Worm (Caenorhabditis elegans) whole organism, young adult: ENCODE results near the gene clec-161.

Experiments used
- C06A6.2 ChIP-seq: fragments of 200-800 bp; sonication (Bioruptor generic); conservative IDR thresholded peaks from 2 replicates; pipeline ENCODE4 v1.3.6; 2022; ENCODE audit warnings: missing genetic modification characterization, missing compliant biosample characterization
- C17E4.6 ChIP-seq: fragments of 200-800 bp; sonication (Bioruptor generic); IDR thresholded peaks from 2 replicates; pipeline ENCODE4 v1.3.6; 2022; ENCODE audit warnings: missing genetic modification reagents, missing genetic modification characterization, missing compliant biosample characterization
- F10E7.11 ChIP-seq: sonication (generic microtip); optimal IDR thresholded peaks from 2 replicates; lab custom pipeline; 2017; ENCODE audit warnings: mild to moderate bottlenecking, missing genetic modification characterization, moderate library complexity, missing compliant biosample characterization
- F23B12.7 ChIP-seq: sonication (generic microtip); optimal IDR thresholded peaks from 2 replicates; lab custom pipeline; 2017; ENCODE audit warnings: missing genetic modification characterization, mild to moderate bottlenecking, missing compliant biosample characterization, antibody characterized with exemption, moderate library complexity; ENCODE audit not compliant: insufficient read depth
- F39B2.1 ChIP-seq: fragments of 200-800 bp; sonication (Bioruptor generic); IDR thresholded peaks from 2 replicates; pipeline ENCODE4 v1.3.6; 2022; ENCODE audit warnings: missing genetic modification reagents, missing genetic modification characterization, missing compliant biosample characterization
- K11D2.4 ChIP-seq: fragments of 200-800 bp; sonication (Bioruptor generic); IDR thresholded peaks from 2 replicates; pipeline ENCODE4 v1.3.6; 2022; ENCODE audit warnings: missing genetic modification reagents, missing genetic modification characterization, missing compliant biosample characterization
- Y56A3A.18 ChIP-seq: fragments of 200-800 bp; sonication (Bioruptor generic); IDR thresholded peaks from 2 replicates; pipeline ENCODE4 v1.3.6; 2022; ENCODE audit warnings: missing genetic modification reagents, missing genetic modification characterization, missing compliant biosample characterization
- Y67H2A.10 ChIP-seq: fragments of 200-800 bp; sonication (Bioruptor generic); conservative IDR thresholded peaks from 2 replicates; pipeline ENCODE4 v1.3.6; 2022; ENCODE audit warnings: missing genetic modification reagents, missing genetic modification characterization, missing compliant biosample characterization
- Y95B8A.8 ChIP-seq: fragments of 200-800 bp; sonication (Bioruptor generic); IDR thresholded peaks from 2 replicates; pipeline ENCODE4 v1.3.6; 2022; ENCODE audit warnings: missing genetic modification reagents, missing genetic modification characterization, missing compliant biosample characterization
- aptf-2 ChIP-seq: fragments of 200-800 bp; sonication (Bioruptor generic); conservative IDR thresholded peaks from 2 replicates; pipeline ENCODE4 v1.3.6; 2022; ENCODE audit warnings: missing genetic modification reagents, missing genetic modification characterization, missing compliant biosample characterization
- attf-3 ChIP-seq: fragments of 200-800 bp; sonication (Bioruptor generic); conservative IDR thresholded peaks from 2 replicates; pipeline ENCODE4 v1.3.6; 2022; ENCODE audit warnings: missing genetic modification reagents, missing genetic modification characterization, missing compliant biosample characterization
- bed-1 ChIP-seq: fragments of 200-800 bp; sonication (Bioruptor generic); IDR thresholded peaks from 2 replicates; pipeline ENCODE4 v1.3.6; 2022; ENCODE audit warnings: missing genetic modification reagents, missing genetic modification characterization, missing compliant biosample characterization
- cebp-1 ChIP-seq, 2 experiments: fragments of 200-800 bp in 1 of 2; sonication (Bioruptor generic) in 1 of 2; sonication (generic microtip) in 1 of 2; IDR thresholded peaks in 1 of 2; optimal IDR thresholded peaks in 1 of 2; 2 replicates each; pipeline versions ENCODE4 v1.3.6 to Lab custom; 2017 to 2022; ENCODE audit warnings: missing compliant biosample characterization in 2 of 2, missing genetic modification characterization in 2 of 2, mild to moderate bottlenecking in 1 of 2, missing genetic modification reagents in 1 of 2, moderate library complexity in 1 of 2
- ceh-91 ChIP-seq: fragments of 200-800 bp; sonication (Bioruptor generic); IDR thresholded peaks from 2 replicates; pipeline ENCODE4 v1.3.6; 2022; ENCODE audit warnings: missing genetic modification reagents, missing genetic modification characterization, missing compliant biosample characterization
- dox-1 ChIP-seq: fragments of 200-800 bp; sonication (Bioruptor generic); IDR thresholded peaks from 2 replicates; pipeline ENCODE4 v1.3.6; 2022; ENCODE audit warnings: missing genetic modification reagents, missing genetic modification characterization, missing compliant biosample characterization
- efl-1 ChIP-seq: fragments of 150-350 bp; optimal IDR thresholded peaks from 2 replicates; lab custom pipeline; 2014; ENCODE audit warnings: missing biosample characterization, missing genetic modification reagents, missing genetic modification characterization
- egl-44 ChIP-seq: fragments of 200-800 bp; sonication (Bioruptor generic); IDR thresholded peaks from 2 replicates; pipeline ENCODE4 v1.3.6; 2022; ENCODE audit warnings: missing genetic modification reagents, missing genetic modification characterization, missing compliant biosample characterization
- egrh-3 ChIP-seq: fragments of 200-800 bp; sonication (Bioruptor generic); IDR thresholded peaks from 2 replicates; pipeline ENCODE4 v1.3.6; 2022; ENCODE audit warnings: missing genetic modification reagents, missing genetic modification characterization, missing compliant biosample characterization
- ekl-4 ChIP-seq: fragments of 200-800 bp; sonication (Bioruptor generic); IDR thresholded peaks from 2 replicates; pipeline ENCODE4 v1.3.6; 2022; ENCODE audit warnings: missing genetic modification reagents, missing genetic modification characterization, missing compliant biosample characterization
- fkh-3 ChIP-seq: sonication (generic microtip); optimal IDR thresholded peaks from 2 replicates; lab custom pipeline; 2016; ENCODE audit warnings: mild to moderate bottlenecking, missing genetic modification characterization, missing compliant biosample characterization
- gei-17 ChIP-seq: fragments of 200-800 bp; sonication (Bioruptor generic); optimal IDR thresholded peaks from 2 replicates; lab custom pipeline; 2018; ENCODE audit warnings: mild to moderate bottlenecking, missing genetic modification characterization, missing compliant biosample characterization
- hlh-12 ChIP-seq: sonication (generic microtip); optimal IDR thresholded peaks from 2 replicates; lab custom pipeline; 2016; ENCODE audit warnings: missing genetic modification characterization, missing compliant biosample characterization
- hlh-26 ChIP-seq: fragments of 200-800 bp; sonication (Bioruptor generic); conservative IDR thresholded peaks from 2 replicates; pipeline ENCODE4 v1.3.6; 2022; ENCODE audit warnings: missing genetic modification reagents, missing genetic modification characterization, missing compliant biosample characterization
- let-607 ChIP-seq, 2 experiments: fragments of 200-800 bp in 1 of 2; sonication (Bioruptor generic) in 1 of 2; sonication (generic microtip) in 1 of 2; optimal IDR thresholded peaks; 2 replicates each; lab custom pipeline; 2016 to 2018; ENCODE audit warnings: mild to moderate bottlenecking in 2 of 2, missing compliant biosample characterization in 2 of 2, missing genetic modification characterization in 2 of 2, moderate library complexity in 2 of 2, missing genotype in 1 of 2
- lin-26 ChIP-seq: fragments of 200-800 bp; sonication (Bioruptor generic); IDR thresholded peaks from 2 replicates; pipeline ENCODE4 v1.3.6; 2022; ENCODE audit warnings: missing genetic modification reagents, missing genetic modification characterization, missing compliant biosample characterization
- lin-35 ChIP-seq, 3 experiments: fragments of 150-350 bp in 2 of 3; sonication (generic microtip) in 1 of 3; optimal IDR thresholded peaks; 2 replicates each; lab custom pipeline; 2014 to 2018; ENCODE audit warnings: missing biosample characterization in 3 of 3, missing genetic modification characterization in 3 of 3, missing genetic modification reagents in 3 of 3
- lin-40 ChIP-seq: sonication (generic microtip); optimal IDR thresholded peaks from 2 replicates; lab custom pipeline; 2016; ENCODE audit warnings: missing genetic modification characterization, mild to moderate bottlenecking, missing compliant biosample characterization, missing genotype, missing genetic modification reagents
- lin-54 ChIP-seq: fragments of 200-800 bp; sonication (Bioruptor generic); optimal IDR thresholded peaks from 2 replicates; lab custom pipeline; 2018; ENCODE audit warnings: mild to moderate bottlenecking, missing genetic modification characterization, missing compliant biosample characterization
- madf-3 ChIP-seq: fragments of 200-800 bp; sonication (Bioruptor generic); IDR thresholded peaks from 2 replicates; pipeline ENCODE4 v1.3.6; 2022; ENCODE audit warnings: missing genetic modification reagents, missing genetic modification characterization, missing compliant biosample characterization
- madf-8 ChIP-seq: fragments of 200-800 bp; sonication (Bioruptor generic); conservative IDR thresholded peaks from 2 replicates; pipeline ENCODE4 v1.3.6; 2022; ENCODE audit warnings: missing genetic modification reagents, missing genetic modification characterization, missing compliant biosample characterization
- mcd-1 ChIP-seq: fragments of 200-800 bp; sonication (Bioruptor generic); IDR thresholded peaks from 2 replicates; pipeline ENCODE4 v1.3.6; 2022; ENCODE audit warnings: missing genetic modification reagents, missing genetic modification characterization, missing compliant biosample characterization
- mel-28 ChIP-seq: sonication (generic microtip); optimal IDR thresholded peaks from 2 replicates; lab custom pipeline; 2016; ENCODE audit warnings: borderline replicate concordance, mild to moderate bottlenecking, missing genetic modification characterization, missing compliant biosample characterization
- mxl-1 ChIP-seq: sonication (generic microtip); optimal IDR thresholded peaks from 2 replicates; lab custom pipeline; 2016; ENCODE audit warnings: missing genetic modification characterization, missing compliant biosample characterization
- nfya-2 ChIP-seq: fragments of 200-800 bp; sonication (Bioruptor generic); IDR thresholded peaks from 2 replicates; pipeline ENCODE4 v1.3.6; 2022; ENCODE audit warnings: missing genetic modification reagents, missing genetic modification characterization, missing compliant biosample characterization
- nfyb-1 ChIP-seq: fragments of 200-800 bp; sonication (Bioruptor generic); IDR thresholded peaks from 2 replicates; pipeline ENCODE4 v1.3.6; 2022; ENCODE audit warnings: missing genetic modification reagents, missing genetic modification characterization, missing compliant biosample characterization
- nhr-120 ChIP-seq: fragments of 200-800 bp; sonication (Bioruptor generic); IDR thresholded peaks from 2 replicates; pipeline ENCODE4 v1.3.6; 2022; ENCODE audit warnings: missing genetic modification characterization, missing compliant biosample characterization
- nhr-27 ChIP-seq: fragments of 200-800 bp; sonication (Bioruptor generic); optimal IDR thresholded peaks from 2 replicates; lab custom pipeline; 2018; ENCODE audit warnings: mild to moderate bottlenecking, missing genetic modification characterization, moderate library complexity, missing compliant biosample characterization
- pha-4 ChIP-seq: fragments of 150-350 bp; sonication (generic microtip); optimal IDR thresholded peaks from 2 replicates; lab custom pipeline; 2014; ENCODE audit warnings: missing biosample characterization, missing genetic modification reagents, missing genetic modification characterization
- rcor-1 ChIP-seq: fragments of 200-800 bp; sonication (Bioruptor generic); IDR thresholded peaks from 2 replicates; pipeline ENCODE4 v1.3.6; 2022; ENCODE audit warnings: missing genetic modification reagents, missing genetic modification characterization, missing compliant biosample characterization
- rec-8 ChIP-seq, 2 experiments: sonication (generic microtip); optimal IDR thresholded peaks; 2 replicates each; lab custom pipeline; 2016; ENCODE audit warnings: mild to moderate bottlenecking in 2 of 2, missing genetic modification characterization in 2 of 2, missing genetic modification reagents in 2 of 2, missing genotype in 2 of 2, missing biosample characterization in 1 of 2, missing compliant biosample characterization in 1 of 2, moderate library complexity in 1 of 2
- sdz-38 ChIP-seq: sonication (generic microtip); optimal IDR thresholded peaks from 2 replicates; lab custom pipeline; 2016; ENCODE audit warnings: missing genotype, missing genetic modification characterization, missing compliant biosample characterization
- tbp1 ChIP-seq: fragments of 200-800 bp; sonication (Bioruptor generic); optimal IDR thresholded peaks from 2 replicates; lab custom pipeline; 2018; ENCODE audit warnings: mild to moderate bottlenecking, missing genetic modification characterization, missing compliant biosample characterization
- unc-130 ChIP-seq: sonication (generic microtip); optimal IDR thresholded peaks from 2 replicates; lab custom pipeline; 2016; ENCODE audit warnings: missing genetic modification reagents, missing genetic modification characterization, missing compliant biosample characterization
- xnd-1 ChIP-seq: sonication (generic microtip); optimal IDR thresholded peaks from 2 replicates; lab custom pipeline; 2016; ENCODE audit warnings: missing genotype, missing genetic modification reagents, missing genetic modification characterization, missing compliant biosample characterization
- ztf-18 ChIP-seq: sonication (generic microtip); optimal IDR thresholded peaks from 2 replicates; lab custom pipeline; 2016; ENCODE audit warnings: missing genotype, mild to moderate bottlenecking, missing genetic modification characterization, missing compliant biosample characterization
- ztf-3 ChIP-seq: fragments of 200-800 bp; sonication (Bioruptor generic); optimal IDR thresholded peaks from 2 replicates; lab custom pipeline; 2018; ENCODE audit warnings: mild to moderate bottlenecking, missing genetic modification characterization, missing compliant biosample characterization

The clec-161 gene

ce11 chrIII:9570869-9571268 lies 37.7 kb downstream of the clec-161 start:
- TF ChIP-seq mcd-1 (GFP tag; lab: Robert Waterston, UW) (0 out of 2 replicates have a peak, but pooled peaks have one; percentile 12), lin-54 (GFP tag; lab: Kevin White, UChicago) (peak; percentile 28), hlh-26 (GFP tag; lab: Robert Waterston, UW) (no peak), pha-4 (tag; lab: Kevin White, UChicago) (no peak), lin-35 (GFP tag; optimal IDR thresholded peaks at IDR 0.05; lab: Kevin White, UChicago) (peak in 1 of 3 experiments; percentile 26), efl-1 (GFP tag; lab: Kevin White, UChicago) (peak; percentile 50), nfya-2 (GFP tag; lab: Robert Waterston, UW) (peak; percentile 98), rcor-1 (GFP tag; lab: Robert Waterston, UW) (no peak), let-607 (tag; optimal IDR thresholded peaks at IDR 0.05; lab: Kevin White, UChicago) (peak; percentile 73 to 95), ztf-3 (GFP tag; lab: Kevin White, UChicago) (no peak), nhr-27 (tag; lab: Kevin White, UChicago) (no peak), nfyb-1 (GFP tag; lab: Robert Waterston, UW) (peak; percentile 99)

- TF ChIP-seq Y67H2A.10 (GFP tag; lab: Robert Waterston, UW) (no peak), C17E4.6 (GFP tag; lab: Robert Waterston, UW) (no peak), attf-3 (GFP tag; lab: Robert Waterston, UW) (no peak), sdz-38 (tag; lab: Kevin White, UChicago) (no peak), rec-8 (tag; optimal IDR thresholded peaks at IDR 0.05; lab: Kevin White, UChicago) (no peak), Y95B8A.8 (GFP tag; lab: Robert Waterston, UW) (no peak), madf-3 (GFP tag; lab: Robert Waterston, UW) (no peak), lin-26 (no peak), ceh-91 (no peak), lin-40 (tag; lab: Kevin White, UChicago) (no peak), ztf-18 (no peak), Y56A3A.18 (GFP tag; lab: Robert Waterston, UW) (no peak), F39B2.1 (no peak), aptf-2 (GFP tag; lab: Robert Waterston, UW) (no peak), bed-1 (GFP tag; lab: Robert Waterston, UW) (no peak)
- TF ChIP-seq, all 124 proteins: peak for 0
These were observed 40.1 kb downstream of the clec-161 start, which contains the start of gene C48B4.13 for ce11 chrIII:9568451-9568850. C48B4.13 (plus strand) TSS chrIII:9568751.

- TF ChIP-seq madf-8 (GFP tag; lab: Robert Waterston, UW) (peak; percentile 61), mxl-1 (no peak), efl-1 (GFP tag; lab: Kevin White, UChicago) (peak; percentile 12), egl-44 (GFP tag; lab: Robert Waterston, UW) (no peak), K11D2.4 (GFP tag; lab: Robert Waterston, UW) (no peak), tbp1 (no peak), nhr-120 (GFP tag; lab: Robert Waterston, UW) (no peak), xnd-1 (tag; lab: Kevin White, UChicago) (peak; percentile 68), gei-17 (GFP tag; lab: Kevin White, UChicago) (no peak), fkh-3 (tag; lab: Kevin White, UChicago) (no peak), dox-1 (0 out of 2 replicates have a peak, but pooled peaks have one; percentile 20), C06A6.2 (GFP tag; lab: Robert Waterston, UW) (no peak), hlh-26 (GFP tag; lab: Robert Waterston, UW) (no peak), F10E7.11 (tag; lab: Kevin White, UChicago) (no peak), hlh-12 (no peak), unc-130 (no peak), mel-28 (tag; lab: Kevin White, UChicago) (no peak), egrh-3 (no peak), cebp-1 (GFP tag; IDR thresholded peaks at IDR 0.05; lab: Robert Waterston, UW) (no peak), cebp-1 (tag; optimal IDR thresholded peaks at IDR 0.05; lab: Kevin White, UChicago) (no peak), F23B12.7 (tag; lab: Kevin White, UChicago) (no peak), ekl-4 (GFP tag; lab: Robert Waterston, UW) (no peak)
These were observed 42.6 kb downstream of the clec-161 start, which contains the start of gene C48B4.11 for ce11 chrIII:9565973-9566372. C48B4.11 (minus strand) TSS chrIII:9566115.
